Fruit fly (Drosophila melanogaster) S2 (cell line): ENCODE measurements around the gene CG14400.

Source experiments
- CG8478 ChIP-seq: fragments of >200 bp; optimal IDR thresholded peaks from 2 replicates; lab custom pipeline; 2018
- CTCF ChIP-seq, 2 experiments: fragments of >200 bp; optimal IDR thresholded peaks; 2 replicates each; lab custom pipeline; 2018

DNA sequence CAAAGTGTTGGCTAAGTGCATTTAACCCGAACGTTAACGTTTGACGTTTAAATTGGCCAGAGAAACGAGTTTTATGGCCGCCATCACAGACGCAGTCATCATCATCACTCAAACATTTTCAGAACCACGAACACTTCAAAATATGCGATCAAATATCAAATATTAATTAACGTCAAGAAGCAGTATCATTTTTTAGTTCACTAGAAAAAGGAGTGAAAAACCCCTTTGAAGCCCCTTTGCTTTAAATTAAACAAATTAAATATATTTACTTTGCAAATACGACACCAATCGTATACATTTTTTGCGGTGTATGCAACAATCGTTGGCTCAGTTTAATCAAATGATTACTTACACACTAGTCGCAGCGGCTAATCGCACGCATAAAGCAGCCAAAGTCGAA is 13.3 kb downstream of the CG14400 start:
- TF ChIP-seq CTCF (optimal IDR thresholded peaks at IDR 0.05; lab: Kevin White, UChicago): no peak
- no peak for TF ChIP-seq CG8478 (lab: Kevin White, UChicago)
